Worm (Caenorhabditis elegans): Measurements from ENCODE around the gene srh-241.

DNA sequence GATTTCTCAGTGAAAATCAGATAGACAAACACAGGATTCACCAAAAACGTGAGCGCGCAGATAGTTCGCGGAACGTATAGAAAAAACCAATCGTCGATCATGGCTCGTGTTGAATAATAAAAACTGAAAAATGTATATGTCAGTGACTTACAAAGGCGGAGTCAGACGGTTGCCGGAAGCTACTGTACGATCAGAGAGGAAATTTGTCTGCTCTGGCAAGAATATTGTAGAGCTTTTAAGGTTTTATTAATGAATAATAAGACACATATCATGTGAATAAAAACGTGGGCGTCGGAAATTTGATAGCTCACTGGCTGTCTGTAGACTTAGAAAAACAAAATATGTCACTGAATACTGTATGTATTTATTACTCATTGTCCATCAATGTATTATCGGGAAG, 13.9 kb downstream of the srh-241 start, which contains the start of gene srj-57:
- TF ChIP-seq ceh-8 (GFP tag; optimal IDR thresholded peaks at IDR 0.05) (no peak), lsy-2 (tag; optimal IDR thresholded peaks at IDR 0.05) (no peak), ama-1 (optimal IDR thresholded peaks at IDR 0.05) (no peak), ceh-82 (tag; optimal IDR thresholded peaks at IDR 0.05) (no peak), skn-1 (tag; optimal IDR thresholded peaks at IDR 0.05) (no peak), jun-1 (tag; optimal IDR thresholded peaks at IDR 0.05) (no peak), unc-62 (GFP tag; optimal IDR thresholded peaks at IDR 0.05) (no peak), zag-1 (tag; optimal IDR thresholded peaks at IDR 0.05) (no peak), nhr-237 (tag; optimal IDR thresholded peaks at IDR 0.05) (no peak), fkh-8 (tag; optimal IDR thresholded peaks at IDR 0.05) (no peak)

All from whole organism, L1 larva.